Fruit fly (Drosophila melanogaster) whole organism, embryonic: ENCODE results near the gene Sr-CIII.

Source experiments
- Abd-B ChIP-seq: fragments of 200-800 bp; sonication (Bioruptor generic); optimal IDR thresholded peaks from 2 replicates; lab custom pipeline; 2018; ENCODE audit warnings: missing biosample characterization, mild to moderate bottlenecking, missing genetic modification characterization, moderate library complexity
- Atf6 ChIP-seq: fragments of 200-800 bp; sonication (Bioruptor generic); IDR thresholded peaks from 2 replicates; pipeline ENCODE4 v1.3.6; 2022; ENCODE audit warnings: missing biosample characterization, missing genetic modification characterization
- CG10543 ChIP-seq: fragments of 200-800 bp; sonication (Bioruptor generic); optimal IDR thresholded peaks from 3 replicates; lab custom pipeline; 2017; ENCODE audit warnings: missing biosample characterization, mild to moderate bottlenecking, missing genetic modification characterization, moderate library complexity
- CG11398 ChIP-seq: fragments of 200-800 bp; sonication (Bioruptor generic); optimal IDR thresholded peaks from 2 replicates; lab custom pipeline; 2016; ENCODE audit warnings: missing biosample characterization, missing genetic modification characterization
- CG12219 ChIP-seq: fragments of 200-800 bp; sonication (Bioruptor generic); optimal IDR thresholded peaks from 3 replicates; lab custom pipeline; 2018; ENCODE audit warnings: missing biosample characterization, mild to moderate bottlenecking, missing genetic modification characterization
- CG12236 ChIP-seq: fragments of 200-800 bp; sonication (Bioruptor generic); optimal IDR thresholded peaks from 2 replicates; lab custom pipeline; 2016; ENCODE audit warnings: missing biosample characterization, missing genetic modification characterization
- CG14014 ChIP-seq: fragments of 200-800 bp; sonication (Bioruptor generic); IDR thresholded peaks from 2 replicates; pipeline ENCODE4 v1.3.6; 2022; ENCODE audit warnings: missing biosample characterization, missing genetic modification characterization
- CG15011 ChIP-seq: fragments of 200-800 bp; sonication (Bioruptor generic); optimal IDR thresholded peaks from 3 replicates; lab custom pipeline; 2018; ENCODE audit warnings: missing biosample characterization, mild to moderate bottlenecking, missing genetic modification characterization
- CG17829 ChIP-seq: fragments of 200-800 bp; optimal IDR thresholded peaks from 2 replicates; lab custom pipeline; 2019; ENCODE audit warnings: missing biosample characterization, mild to moderate bottlenecking, missing genetic modification characterization, moderate library complexity
- CG18599 ChIP-seq: fragments of 200-800 bp; sonication (Bioruptor generic); optimal IDR thresholded peaks from 3 replicates; lab custom pipeline; 2017; ENCODE audit warnings: missing biosample characterization, missing genetic modification characterization, mild to moderate bottlenecking, moderate library complexity, missing genetic modification reagents
- CG2875 ChIP-seq: fragments of 200-800 bp; sonication (Bioruptor generic); optimal IDR thresholded peaks from 2 replicates; lab custom pipeline; 2017; ENCODE audit warnings: missing biosample characterization, mild to moderate bottlenecking, missing genetic modification characterization, missing genetic modification reagents
- CG2889 ChIP-seq: fragments of 200-800 bp; sonication (Bioruptor generic); IDR thresholded peaks from 3 replicates; pipeline ENCODE4 v1.3.6; 2022; ENCODE audit warnings: missing biosample characterization, missing genetic modification characterization
- CG3726 ChIP-seq: fragments of 200-800 bp; sonication (Bioruptor generic); IDR thresholded peaks from 3 replicates; pipeline ENCODE4, ENCODE4 v1.3.6; 2022; ENCODE audit warnings: missing biosample characterization, missing genetic modification characterization
- CG3838 ChIP-seq: fragments of 200-800 bp; sonication (Bioruptor generic); optimal IDR thresholded peaks from 3 replicates; lab custom pipeline; 2016; ENCODE audit warnings: missing biosample characterization, missing genetic modification characterization
- CG42726 ChIP-seq: fragments of 200-800 bp; sonication (Bioruptor generic); IDR thresholded peaks from 2 replicates; pipeline ENCODE4 v1.3.6; 2022; ENCODE audit warnings: missing biosample characterization, missing genetic modification characterization; ENCODE audit not compliant: partially characterized antibody
- CG4820 ChIP-seq: fragments of 200-800 bp; sonication (Bioruptor generic); optimal IDR thresholded peaks from 3 replicates; lab custom pipeline; 2016; ENCODE audit warnings: missing biosample characterization, missing genetic modification characterization
- CG6813 ChIP-seq: fragments of 200-800 bp; sonication (Bioruptor generic); optimal IDR thresholded peaks from 2 replicates; lab custom pipeline; 2017; ENCODE audit warnings: missing biosample characterization, missing genetic modification characterization, mild to moderate bottlenecking, moderate library complexity, missing genetic modification reagents
- CG6854 ChIP-seq: fragments of 200-800 bp; sonication (Bioruptor generic); optimal IDR thresholded peaks from 3 replicates; lab custom pipeline; 2017; ENCODE audit warnings: missing biosample characterization, mild to moderate bottlenecking, missing genetic modification characterization
- CG7357 ChIP-seq: fragments of 200-800 bp; sonication (Bioruptor generic); IDR thresholded peaks from 3 replicates; pipeline ENCODE4 v1.3.6; 2022; ENCODE audit warnings: missing biosample characterization, missing genetic modification characterization
- CG7786 ChIP-seq: fragments of 200-800 bp; sonication (Bioruptor generic); optimal IDR thresholded peaks from 2 replicates; lab custom pipeline; 2016; ENCODE audit warnings: missing biosample characterization, missing genetic modification characterization
- CG8478 ChIP-seq: fragments of >200 bp; optimal IDR thresholded peaks from 2 replicates; lab custom pipeline; 2018
- CTCF ChIP-seq: fragments of 200-800 bp; sonication (Bioruptor generic); optimal IDR thresholded peaks from 2 replicates; lab custom pipeline; 2017; ENCODE audit warnings: missing biosample characterization, mild to moderate bottlenecking, missing genetic modification characterization, moderate library complexity
- D19A ChIP-seq: fragments of 200-800 bp; optimal IDR thresholded peaks from 3 replicates; lab custom pipeline; 2019; ENCODE audit warnings: missing biosample characterization, mild to moderate bottlenecking, missing genetic modification characterization, moderate library complexity
- Dip3 ChIP-seq: fragments of 200-800 bp; sonication (Bioruptor generic); optimal IDR thresholded peaks from 3 replicates; lab custom pipeline; 2016; ENCODE audit warnings: missing biosample characterization, missing genetic modification characterization
- Fer1 ChIP-seq: fragments of 200-800 bp; sonication (Bioruptor generic); optimal IDR thresholded peaks from 2 replicates; lab custom pipeline; 2017; ENCODE audit warnings: missing biosample characterization, mild to moderate bottlenecking, missing genetic modification characterization
- Fer3 ChIP-seq: fragments of 200-800 bp; sonication (Bioruptor generic); optimal IDR thresholded peaks from 2 replicates; lab custom pipeline; 2018; ENCODE audit warnings: missing biosample characterization, mild to moderate bottlenecking, missing genetic modification characterization, moderate library complexity
- MBD-R2 ChIP-seq: fragments of 200-800 bp; sonication (Bioruptor generic); IDR thresholded peaks from 2 replicates; pipeline ENCODE4 v1.3.6; 2022; ENCODE audit warnings: missing biosample characterization, missing genetic modification characterization
- Max ChIP-seq: fragments of 200-800 bp; sonication (Bioruptor generic); optimal IDR thresholded peaks from 2 replicates; lab custom pipeline; 2016; ENCODE audit warnings: missing biosample characterization, mild to moderate bottlenecking, missing genetic modification characterization
- Nf-YC ChIP-seq: fragments of 200-800 bp; optimal IDR thresholded peaks from 3 replicates; lab custom pipeline; 2019; ENCODE audit warnings: missing biosample characterization, mild to moderate bottlenecking, missing genetic modification characterization, moderate library complexity
- Sox100B ChIP-seq: fragments of 200-800 bp; sonication (Bioruptor generic); optimal IDR thresholded peaks from 3 replicates; lab custom pipeline; 2018; ENCODE audit warnings: missing biosample characterization, mild to moderate bottlenecking, missing genetic modification characterization
- Trl ChIP-seq, 3 experiments: fragments of >200 bp in 2 of 3; fragments of 200-800 bp in 1 of 3; sonication (Bioruptor generic) in 1 of 3; optimal IDR thresholded peaks; 2 replicates in 1 of 3; 3 replicates in 2 of 3; lab custom pipeline; 2016 to 2017; ENCODE audit warnings: missing biosample characterization in 1 of 3, missing genetic modification characterization in 1 of 3
- ab ChIP-seq: fragments of 200-800 bp; sonication (Bioruptor generic); optimal IDR thresholded peaks from 2 replicates; lab custom pipeline; 2016; ENCODE audit warnings: missing biosample characterization, missing genetic modification characterization
- amos ChIP-seq: fragments of 200-800 bp; sonication (Bioruptor generic); IDR thresholded peaks from 2 replicates; pipeline ENCODE4 v1.3.6; 2022; ENCODE audit warnings: missing biosample characterization, missing genetic modification characterization; ENCODE audit not compliant: partially characterized antibody
- btn ChIP-seq: fragments of 200-800 bp; sonication (Bioruptor generic); optimal IDR thresholded peaks from 2 replicates; lab custom pipeline; 2016; ENCODE audit warnings: missing biosample characterization, missing genetic modification characterization
- cas ChIP-seq: fragments of 200-800 bp; sonication (Bioruptor generic); IDR thresholded peaks from 2 replicates; pipeline ENCODE4 v1.3.6; 2022; ENCODE audit warnings: missing biosample characterization, missing genetic modification characterization
- danr ChIP-seq: fragments of 200-800 bp; sonication (Bioruptor generic); IDR thresholded peaks from 2 replicates; pipeline ENCODE4 v1.3.6; 2022; ENCODE audit warnings: missing biosample characterization, missing genetic modification characterization
- fd3F ChIP-seq: fragments of 200-800 bp; sonication (Bioruptor generic); optimal IDR thresholded peaks from 2 replicates; lab custom pipeline; 2018; ENCODE audit warnings: missing biosample characterization, mild to moderate bottlenecking, missing genetic modification characterization, moderate library complexity
- grau ChIP-seq: fragments of 200-800 bp; optimal IDR thresholded peaks from 3 replicates; lab custom pipeline; 2019; ENCODE audit warnings: missing biosample characterization, mild to moderate bottlenecking, missing genetic modification characterization, moderate library complexity
- gro ChIP-seq: fragments of 200-800 bp; sonication (Bioruptor generic); optimal IDR thresholded peaks from 2 replicates; lab custom pipeline; 2016; ENCODE audit warnings: missing biosample characterization, missing genetic modification characterization
- gsb ChIP-seq: fragments of 200-800 bp; sonication (Bioruptor generic); IDR thresholded peaks from 2 replicates; pipeline ENCODE4 v1.3.6; 2022; ENCODE audit warnings: missing biosample characterization, missing genetic modification characterization
- kay ChIP-seq: fragments of 200-800 bp; sonication (Bioruptor generic); optimal IDR thresholded peaks from 2 replicates; lab custom pipeline; 2016; ENCODE audit warnings: missing biosample characterization, missing genetic modification characterization
- knrl ChIP-seq: fragments of 200-800 bp; sonication (Bioruptor generic); IDR thresholded peaks from 3 replicates; pipeline ENCODE4 v1.3.6; 2022; ENCODE audit warnings: missing biosample characterization, missing genetic modification characterization; ENCODE audit not compliant: partially characterized antibody
- lbe ChIP-seq: fragments of 200-800 bp; sonication (Bioruptor generic); optimal IDR thresholded peaks from 2 replicates; lab custom pipeline; 2016; ENCODE audit warnings: missing biosample characterization, mild to moderate bottlenecking, missing genetic modification characterization
- nau ChIP-seq: fragments of 200-800 bp; sonication (Bioruptor generic); optimal IDR thresholded peaks from 3 replicates; lab custom pipeline; 2017; ENCODE audit warnings: missing biosample characterization, mild to moderate bottlenecking, missing genetic modification characterization, missing genetic modification reagents
- otp ChIP-seq: fragments of 200-800 bp; sonication (Bioruptor generic); IDR thresholded peaks from 3 replicates; pipeline ENCODE4, ENCODE4 v1.3.6; 2022; ENCODE audit warnings: missing biosample characterization, missing genetic modification characterization
- stc ChIP-seq: fragments of 200-800 bp; sonication (Bioruptor generic); IDR thresholded peaks from 2 replicates; pipeline ENCODE4 v1.3.6; 2022; ENCODE audit warnings: missing biosample characterization, missing genetic modification characterization
- stwl ChIP-seq: fragments of 200-800 bp; sonication (Bioruptor generic); optimal IDR thresholded peaks from 3 replicates; lab custom pipeline; 2018; ENCODE audit warnings: missing biosample characterization, mild to moderate bottlenecking, missing genetic modification characterization, moderate library complexity
- twi ChIP-seq: fragments of 200-800 bp; optimal IDR thresholded peaks from 2 replicates; lab custom pipeline; 2019; ENCODE audit warnings: missing biosample characterization, mild to moderate bottlenecking, missing genetic modification characterization, moderate library complexity
- wek ChIP-seq: fragments of 200-800 bp; sonication (Bioruptor generic); optimal IDR thresholded peaks from 3 replicates; lab custom pipeline; 2018; ENCODE audit warnings: missing biosample characterization, mild to moderate bottlenecking, missing genetic modification characterization, moderate library complexity
- zen ChIP-seq: fragments of 200-800 bp; sonication (Bioruptor generic); optimal IDR thresholded peaks from 3 replicates; lab custom pipeline; 2018; ENCODE audit warnings: missing biosample characterization, mild to moderate bottlenecking, missing genetic modification characterization, moderate library complexity

The Sr-CIII gene

dm6 chr2L:4093728-4094324, 26.3 kb upstream of the Sr-CIII start (continued):
- TF ChIP-seq CG12236 (GFP tag; lab: Kevin White, UChicago) (peak; percentile 44), zen (tag; lab: Kevin White, UChicago) (peak; percentile 1), Dip3 (peak; percentile 61), CG42726 (GFP tag; lab: Robert Waterston, UW) (no peak), CG14014 (GFP tag; lab: Robert Waterston, UW) (peak; percentile 80), CG12219 (GFP tag; lab: Kevin White, UChicago) (peak; percentile 73), Abd-B (peak; percentile 76), Sox100B (GFP tag; lab: Kevin White, UChicago) (peak; percentile 43), kay (GFP tag; lab: Kevin White, UChicago) (peak; percentile 35), CG17829 (peak; percentile 69), CG8478 (lab: Kevin White, UChicago) (no peak), CG6813 (GFP tag; lab: Kevin White, UChicago) (peak; percentile 50), CG7357 (GFP tag; lab: Robert Waterston, UW) (peak; percentile 63), gro (GFP tag; lab: Kevin White, UChicago) (peak; percentile 66), CG2875 (GFP tag; lab: Kevin White, UChicago) (peak; percentile 69), Fer3 (peak; percentile 63), stc (GFP tag; lab: Robert Waterston, UW) (peak; percentile 81), Max (GFP tag; lab: Kevin White, UChicago) (peak; percentile 47), ab (GFP tag; lab: Kevin White, UChicago) (peak; percentile 48), CG15011 (GFP tag; lab: Kevin White, UChicago) (peak; percentile 2), stwl (tag; lab: Kevin White, UChicago) (no peak), CG18599 (peak; percentile 83), CG2889 (peak; percentile 70), MBD-R2 (GFP tag; lab: Robert Waterston, UW) (peak; percentile 27; the same call in 1 of the 2 replicates), Fer1 (GFP tag; lab: Kevin White, UChicago) (peak; percentile 70), twi (tag; lab: Kevin White, UChicago) (peak; percentile 52), CG3726 (peak; percentile 78; the same call in 2 of the 3 replicates), CG6854 (GFP tag; lab: Kevin White, UChicago) (no peak), CG7786 (GFP tag; lab: Kevin White, UChicago) (peak; percentile 82), otp (GFP tag; lab: Robert Waterston, UW) (peak; percentile 81), btn (GFP tag; lab: Kevin White, UChicago) (peak; percentile 52), CG4820 (GFP tag; lab: Kevin White, UChicago) (peak; percentile 56), CG3838 (GFP tag; lab: Kevin White, UChicago) (no peak), wek (no peak), lbe (GFP tag; lab: Kevin White, UChicago) (no peak), CG11398 (GFP tag; lab: Kevin White, UChicago) (peak; percentile 7), CTCF (no peak), Nf-YC (tag; lab: Kevin White, UChicago) (no peak), Atf6 (peak; percentile 81), Trl (optimal IDR thresholded peaks at IDR 0.05; lab: Kevin White, UChicago) (no peak), Trl (GFP tag; optimal IDR thresholded peaks at IDR 0.05; lab: Kevin White, UChicago) (peak; percentile 60), amos (GFP tag; lab: Robert Waterston, UW) (no peak), grau (peak; percentile 71), danr (GFP tag; lab: Robert Waterston, UW) (peak; percentile 66), D19A (tag; lab: Kevin White, UChicago) (peak; percentile 57), nau (GFP tag; lab: Kevin White, UChicago) (peak; percentile 72), cas (GFP tag; lab: Robert Waterston, UW) (no peak), fd3F (GFP tag; lab: Kevin White, UChicago) (no peak), gsb (GFP tag; lab: Robert Waterston, UW) (no peak), CG10543 (GFP tag; lab: Kevin White, UChicago) (no peak), knrl (GFP tag; lab: Robert Waterston, UW) (no peak)
